Worm (Caenorhabditis elegans) whole organism, L4 larva: ENCODE data around the gene T14B4.3.

ENCODE experiments used
- F10B5.3 ChIP-seq: sonication (generic microtip); optimal IDR thresholded peaks from 2 replicates; lab custom pipeline; 2016; ENCODE audit warnings: mild to moderate bottlenecking, missing genetic modification characterization, missing compliant biosample characterization
- F37D6.2 ChIP-seq: sonication (generic microtip); optimal IDR thresholded peaks from 2 replicates; lab custom pipeline; 2016; ENCODE audit warnings: mild to moderate bottlenecking, missing genetic modification characterization, missing compliant biosample characterization
- F49E8.2 ChIP-seq: sonication (generic microtip); optimal IDR thresholded peaks from 2 replicates; lab custom pipeline; 2016; ENCODE audit warnings: missing compliant biosample characterization, mild to moderate bottlenecking, missing genetic modification characterization, borderline replicate concordance
- R02D3.7 ChIP-seq: fragments of 150-350 bp; sonication (generic microtip); optimal IDR thresholded peaks from 3 replicates; lab custom pipeline; 2014; ENCODE audit warnings: missing biosample characterization, missing genetic modification characterization
- T20F7.1 ChIP-seq: fragments of 200-800 bp; sonication (Bioruptor generic); optimal IDR thresholded peaks from 2 replicates; lab custom pipeline; 2018; ENCODE audit warnings: mild to moderate bottlenecking, missing genetic modification characterization, missing compliant biosample characterization
- T26A8.4 ChIP-seq: fragments of 200-800 bp; sonication (Bioruptor generic); IDR thresholded peaks from 2 replicates; pipeline ENCODE4 v1.3.6; 2022; ENCODE audit warnings: missing genetic modification characterization, missing compliant biosample characterization
- Y48G9A.11 ChIP-seq: fragments of 200-800 bp; sonication (Bioruptor generic); IDR thresholded peaks from 2 replicates; pipeline ENCODE4 v1.3.6; 2022; ENCODE audit warnings: missing genetic modification reagents, missing genetic modification characterization, missing compliant biosample characterization
- Y5F2A.4 ChIP-seq: fragments of 200-800 bp; sonication (Bioruptor generic); optimal IDR thresholded peaks from 2 replicates; lab custom pipeline; 2018; ENCODE audit warnings: mild to moderate bottlenecking, missing genetic modification characterization, missing compliant biosample characterization
- ZK337.2 ChIP-seq: fragments of 200-800 bp; sonication (Bioruptor generic); IDR thresholded peaks from 2 replicates; pipeline ENCODE4 v1.3.6; 2022; ENCODE audit warnings: missing genetic modification reagents, missing genetic modification characterization, missing compliant biosample characterization
- ZK546.5 ChIP-seq, 2 experiments: sonication (generic microtip); optimal IDR thresholded peaks; 2 replicates each; lab custom pipeline; 2017; ENCODE audit warnings: missing biosample characterization in 2 of 2, missing genetic modification characterization in 2 of 2
- aha-1 ChIP-seq: fragments of 150-350 bp; peaks from one replicate; lab custom pipeline; 2014; ENCODE audit warnings: missing biosample characterization, missing genetic modification characterization
- arid-1 ChIP-seq: fragments of 200-800 bp; sonication (Bioruptor generic); conservative IDR thresholded peaks from 2 replicates; pipeline ENCODE4 v1.3.6; 2022; ENCODE audit warnings: missing genetic modification reagents, missing genetic modification characterization, missing compliant biosample characterization
- attf-4 ChIP-seq: sonication (generic microtip); optimal IDR thresholded peaks from 3 replicates; lab custom pipeline; 2017; ENCODE audit warnings: missing biosample characterization, missing genetic modification characterization
- ceh-32 ChIP-seq: sonication (generic microtip); optimal IDR thresholded peaks from 2 replicates; lab custom pipeline; 2016; ENCODE audit warnings: mild to moderate bottlenecking, missing genetic modification characterization, missing compliant biosample characterization; ENCODE audit not compliant: poor library complexity
- ceh-44 ChIP-seq: fragments of 200-800 bp; sonication (Bioruptor generic); IDR thresholded peaks from 2 replicates; pipeline ENCODE4 v1.3.6; 2022; ENCODE audit warnings: missing genetic modification reagents, missing genetic modification characterization, missing compliant biosample characterization
- ceh-62 ChIP-seq: sonication (generic microtip); optimal IDR thresholded peaks from 2 replicates; lab custom pipeline; 2017; ENCODE audit warnings: missing biosample characterization, missing genetic modification characterization
- ceh-82 ChIP-seq: sonication (generic microtip); optimal IDR thresholded peaks from 2 replicates; lab custom pipeline; 2017; ENCODE audit warnings: missing biosample characterization, missing genetic modification characterization
- cey-2 ChIP-seq: sonication (generic microtip); optimal IDR thresholded peaks from 3 replicates; lab custom pipeline; 2017; ENCODE audit warnings: missing genetic modification characterization, mild to moderate bottlenecking, missing compliant biosample characterization, antibody characterized with exemption, borderline replicate concordance; ENCODE audit not compliant: insufficient read depth
- ctbp-1 ChIP-seq: fragments of 200-800 bp; sonication (Bioruptor generic); IDR thresholded peaks from 2 replicates; pipeline ENCODE4 v1.3.6; 2022; ENCODE audit warnings: missing genetic modification reagents, missing genetic modification characterization, missing compliant biosample characterization
- dmd-9 ChIP-seq: fragments of 200-800 bp; sonication (Bioruptor generic); IDR thresholded peaks from 2 replicates; pipeline ENCODE4 v1.3.6; 2022; ENCODE audit warnings: missing genetic modification reagents, missing genetic modification characterization, missing compliant biosample characterization
- dpl-1 ChIP-seq: fragments of 150-350 bp; optimal IDR thresholded peaks from 2 replicates; lab custom pipeline; 2014; ENCODE audit warnings: missing biosample characterization, missing genetic modification reagents, missing genetic modification characterization
- dve-1 ChIP-seq: sonication (generic microtip); optimal IDR thresholded peaks from 2 replicates; lab custom pipeline; 2017; ENCODE audit warnings: antibody characterized with exemption, mild to moderate bottlenecking, missing genetic modification characterization, missing compliant biosample characterization; ENCODE audit not compliant: insufficient read depth
- egl-27 ChIP-seq: sonication (generic microtip); optimal IDR thresholded peaks from 3 replicates; lab custom pipeline; 2017; ENCODE audit warnings: missing biosample characterization, missing genetic modification reagents, missing genetic modification characterization
- fkh-10 ChIP-seq: fragments of 150-350 bp; optimal IDR thresholded peaks from 2 replicates; lab custom pipeline; 2014; ENCODE audit warnings: missing biosample characterization, missing genetic modification reagents, missing genetic modification characterization
- gei-8 ChIP-seq: fragments of 200-800 bp; sonication (Bioruptor generic); optimal IDR thresholded peaks from 2 replicates; lab custom pipeline; 2018; ENCODE audit warnings: mild to moderate bottlenecking, missing genetic modification characterization, missing compliant biosample characterization
- hlh-30 ChIP-seq: sonication (generic microtip); optimal IDR thresholded peaks from 2 replicates; lab custom pipeline; 2017; ENCODE audit warnings: antibody characterized with exemption, mild to moderate bottlenecking, missing genetic modification characterization, missing compliant biosample characterization; ENCODE audit not compliant: insufficient read depth
- jun-1 ChIP-seq: fragments of 150-350 bp; optimal IDR thresholded peaks from 2 replicates; lab custom pipeline; 2014; ENCODE audit warnings: missing biosample characterization, missing genetic modification reagents, missing genetic modification characterization
- lim-7 ChIP-seq: fragments of 200-800 bp; sonication (Bioruptor generic); IDR thresholded peaks from 2 replicates; pipeline ENCODE4 v1.3.6; 2022; ENCODE audit warnings: missing genetic modification characterization, missing compliant biosample characterization
- lin-1 ChIP-seq: fragments of 200-800 bp; sonication (Bioruptor generic); IDR thresholded peaks from 2 replicates; pipeline ENCODE4 v1.3.6; 2022; ENCODE audit warnings: missing genetic modification reagents, missing genetic modification characterization, missing compliant biosample characterization
- lin-38 ChIP-seq: fragments of 200-800 bp; sonication (Bioruptor generic); IDR thresholded peaks from 2 replicates; pipeline ENCODE4 v1.3.6; 2022; ENCODE audit warnings: missing genetic modification reagents, missing genetic modification characterization, missing compliant biosample characterization
- lin-39 ChIP-seq: fragments of 150-350 bp; optimal IDR thresholded peaks from 2 replicates; lab custom pipeline; 2014; ENCODE audit warnings: missing biosample characterization, missing genetic modification reagents, missing genetic modification characterization
- lsy-2 ChIP-seq, 2 experiments: fragments of 150-350 bp in 1 of 2; sonication (generic microtip) in 1 of 2; optimal IDR thresholded peaks; 2 replicates each; lab custom pipeline; 2014 to 2017; ENCODE audit warnings: missing biosample characterization in 2 of 2, missing genetic modification characterization in 2 of 2
- mdl-1 ChIP-seq, 2 experiments: fragments of 150-350 bp in 1 of 2; sonication (generic microtip) in 1 of 2; optimal IDR thresholded peaks; 2 replicates each; lab custom pipeline; 2014 to 2017; ENCODE audit warnings: missing biosample characterization in 2 of 2, missing genetic modification characterization in 2 of 2
- mep-1 ChIP-seq: fragments of 150-350 bp; sonication (generic microtip); optimal IDR thresholded peaks from 3 replicates; lab custom pipeline; 2014; ENCODE audit warnings: missing biosample characterization, missing genetic modification characterization
- mxl-2 ChIP-seq: fragments of 200-800 bp; sonication (Bioruptor generic); conservative IDR thresholded peaks from 2 replicates; pipeline ENCODE4 v1.3.6; 2022; ENCODE audit warnings: missing genetic modification reagents, missing genetic modification characterization, missing compliant biosample characterization
- nhr-10 ChIP-seq: fragments of 150-350 bp; optimal IDR thresholded peaks from 2 replicates; lab custom pipeline; 2014; ENCODE audit warnings: missing biosample characterization, missing genetic modification characterization
- nhr-102 ChIP-seq: sonication (generic microtip); optimal IDR thresholded peaks from 2 replicates; lab custom pipeline; 2016; ENCODE audit warnings: mild to moderate bottlenecking, missing genetic modification characterization, moderate library complexity, missing compliant biosample characterization
- nhr-28 ChIP-seq: fragments of 150-350 bp; optimal IDR thresholded peaks from 2 replicates; lab custom pipeline; 2014; ENCODE audit warnings: missing biosample characterization, missing genetic modification characterization
- nhr-42 ChIP-seq: fragments of 200-800 bp; sonication (Bioruptor generic); IDR thresholded peaks from 2 replicates; pipeline ENCODE4 v1.3.6; 2022; ENCODE audit warnings: missing genetic modification characterization, missing compliant biosample characterization
- nhr-76 ChIP-seq: fragments of 150-350 bp; optimal IDR thresholded peaks from 2 replicates; lab custom pipeline; 2014; ENCODE audit warnings: missing biosample characterization, missing genetic modification characterization
- nhr-77 ChIP-seq: fragments of 150-350 bp; optimal IDR thresholded peaks from 2 replicates; lab custom pipeline; 2014; ENCODE audit warnings: missing biosample characterization, missing genetic modification characterization
- php-3 ChIP-seq: fragments of 200-800 bp; sonication (Bioruptor generic); IDR thresholded peaks from 2 replicates; pipeline ENCODE4 v1.3.6; 2022; ENCODE audit warnings: missing genetic modification reagents, missing genetic modification characterization, missing compliant biosample characterization
- snpc-1.2 ChIP-seq: fragments of 200-800 bp; sonication (Bioruptor generic); IDR thresholded peaks from 2 replicates; pipeline ENCODE4 v1.3.6; 2022; ENCODE audit warnings: missing genetic modification reagents, missing genetic modification characterization, missing compliant biosample characterization
- spr-1 ChIP-seq: sonication (generic microtip); optimal IDR thresholded peaks from 2 replicates; lab custom pipeline; 2016; ENCODE audit warnings: mild to moderate bottlenecking, missing genetic modification characterization, missing compliant biosample characterization
- spr-3 ChIP-seq: fragments of 200-800 bp; sonication (Bioruptor generic); optimal IDR thresholded peaks from 2 replicates; lab custom pipeline; 2018; ENCODE audit warnings: mild to moderate bottlenecking, missing genetic modification characterization, missing compliant biosample characterization
- tag-97 ChIP-seq: fragments of 200-800 bp; sonication (Bioruptor generic); IDR thresholded peaks from 2 replicates; pipeline ENCODE4 v1.3.6; 2022; ENCODE audit warnings: missing genetic modification characterization, missing compliant biosample characterization
- unc-62 ChIP-seq, 3 experiments: fragments of 150-350 bp in 1 of 3; sonication (generic microtip); optimal IDR thresholded peaks in 2 of 3; peaks in 1 of 3; 1 replicate in 1 of 3; 2 replicates in 2 of 3; lab custom pipeline; 2014 to 2017; ENCODE audit warnings: missing biosample characterization in 3 of 3, missing genetic modification characterization in 3 of 3, missing genetic modification reagents in 3 of 3, missing genotype in 1 of 3
- zfp-2 ChIP-seq: sonication (generic microtip); optimal IDR thresholded peaks from 2 replicates; lab custom pipeline; 2016; ENCODE audit warnings: mild to moderate bottlenecking, missing genetic modification characterization, missing compliant biosample characterization
- zfp-3 ChIP-seq: fragments of 200-800 bp; sonication (Bioruptor generic); conservative IDR thresholded peaks from 2 replicates; pipeline ENCODE4 v1.3.6; 2022; ENCODE audit warnings: missing genetic modification reagents, missing genetic modification characterization, missing compliant biosample characterization
- ztf-11 ChIP-seq: fragments of 150-350 bp; optimal IDR thresholded peaks from 2 replicates; lab custom pipeline; 2014; ENCODE audit warnings: missing biosample characterization, missing genetic modification characterization

Gene T14B4.3

ce11 chrII:6776418-6777034 lies 41.8 kb downstream of the T14B4.3 start, which contains the start of gene ssup-72 (continued):
- TF ChIP-seq egl-27 (tag; lab: Kevin White, UChicago) (no peak), arid-1 (no peak), R02D3.7 (tag; lab: Kevin White, UChicago) (no peak), ceh-44 (GFP tag; lab: Robert Waterston, UW) (0 out of 2 replicates have a peak, but pooled peaks have one; percentile 12), ZK337.2 (peak; percentile 43; the same call in 1 of the 2 replicates), mep-1 (tag; lab: Kevin White, UChicago) (peak; percentile 65), lin-1 (GFP tag; lab: Robert Waterston, UW) (no peak), Y5F2A.4 (GFP tag; lab: Kevin White, UChicago) (no peak), dmd-9 (GFP tag; lab: Robert Waterston, UW) (no peak), jun-1 (tag; lab: Kevin White, UChicago) (no peak), F10B5.3 (tag; lab: Kevin White, UChicago) (no peak), lin-39 (tag; lab: Kevin White, UChicago) (no peak), mxl-2 (no peak), T20F7.1 (GFP tag; lab: Kevin White, UChicago) (peak; percentile 60), nhr-42 (GFP tag; lab: Robert Waterston, UW) (no peak), lim-7 (GFP tag; lab: Robert Waterston, UW) (no peak), nhr-10 (tag; lab: Kevin White, UChicago) (no peak), mdl-1 (tag; optimal IDR thresholded peaks at IDR 0.05; lab: Kevin White, UChicago) (peak in 1 of 2 experiments; percentile 32), hlh-30 (peak; percentile 51), snpc-1.2 (GFP tag; lab: Robert Waterston, UW) (no peak), spr-3 (GFP tag; lab: Kevin White, UChicago) (no peak), nhr-77 (tag; lab: Kevin White, UChicago) (no peak), ceh-32 (tag; lab: Kevin White, UChicago) (no peak), dve-1 (tag; lab: Kevin White, UChicago) (peak; percentile 39), ztf-11 (tag; lab: Kevin White, UChicago) (no peak), php-3 (no peak), nhr-28 (tag; lab: Kevin White, UChicago) (peak; percentile 2), gei-8 (GFP tag; lab: Kevin White, UChicago) (no peak), lsy-2 (tag; optimal IDR thresholded peaks at IDR 0.05; lab: Kevin White, UChicago) (peak in 1 of 2 experiments; percentile 84), F37D6.2 (tag; lab: Kevin White, UChicago) (no peak), F49E8.2 (tag; lab: Kevin White, UChicago) (peak; percentile 60), ceh-62 (tag; lab: Kevin White, UChicago) (no peak), lin-38 (no peak), unc-62 (GFP tag; optimal IDR thresholded peaks at IDR 0.05 in 1 of 2; lab: Kevin White, UChicago) (no peak), unc-62 (tag; optimal IDR thresholded peaks at IDR 0.05; lab: Kevin White, UChicago) (no peak), cey-2 (tag; lab: Kevin White, UChicago) (no peak), aha-1 (tag; lab: Kevin White, UChicago) (peak; percentile 5), zfp-2 (tag; lab: Kevin White, UChicago) (no peak), dpl-1 (GFP tag; lab: Kevin White, UChicago) (peak; percentile 88), ctbp-1 (no peak), attf-4 (tag; lab: Kevin White, UChicago) (no peak), ZK546.5 (tag; optimal IDR thresholded peaks at IDR 0.05; lab: Kevin White, UChicago) (no peak), T26A8.4 (GFP tag; lab: Robert Waterston, UW) (no peak), nhr-76 (tag; lab: Kevin White, UChicago) (no peak), zfp-3 (GFP tag; lab: Robert Waterston, UW) (no peak), nhr-102 (tag; lab: Kevin White, UChicago) (no peak), spr-1 (tag; lab: Kevin White, UChicago) (peak; percentile 42), fkh-10 (no peak), Y48G9A.11 (GFP tag; lab: Robert Waterston, UW) (no peak), tag-97 (GFP tag; lab: Robert Waterston, UW) (no peak), ceh-82 (tag; lab: Kevin White, UChicago) (no peak)
